Worm (Caenorhabditis elegans) whole organism, L1 larva: ENCODE results near the gene end-1.

Source experiments
- alr-1 ChIP-seq: fragments of 200-800 bp; sonication (Bioruptor generic); optimal IDR thresholded peaks from 2 replicates; lab custom pipeline; 2018; ENCODE audit warnings: borderline replicate concordance, mild to moderate bottlenecking, missing genetic modification characterization, missing compliant biosample characterization
- ceh-82 ChIP-seq, 3 experiments: fragments of 150-350 bp in 1 of 3; sonication (generic microtip) in 2 of 3; optimal IDR thresholded peaks; 2 replicates each; lab custom pipeline; 2014 to 2017; ENCODE audit warnings: missing biosample characterization in 3 of 3, missing genetic modification characterization in 3 of 3
- ceh-90 ChIP-seq: sonication (generic microtip); optimal IDR thresholded peaks from 2 replicates; lab custom pipeline; 2016; ENCODE audit warnings: missing genetic modification characterization, missing compliant biosample characterization
- lin-39 ChIP-seq: fragments of 150-350 bp; optimal IDR thresholded peaks from 2 replicates; lab custom pipeline; 2014; ENCODE audit warnings: missing biosample characterization, missing genetic modification reagents, missing genetic modification characterization
- mdl-1 ChIP-seq, 2 experiments: fragments of 150-350 bp; optimal IDR thresholded peaks; 2 replicates each; lab custom pipeline; 2014 to 2017; ENCODE audit warnings: missing biosample characterization in 2 of 2, missing genetic modification characterization in 2 of 2, inconsistent platforms in 1 of 2
- mep-1 ChIP-seq: fragments of 150-350 bp; optimal IDR thresholded peaks from 2 replicates; lab custom pipeline; 2014; ENCODE audit warnings: missing biosample characterization, missing genetic modification characterization
- nhr-237 ChIP-seq: fragments of 150-350 bp; optimal IDR thresholded peaks from 2 replicates; lab custom pipeline; 2014; ENCODE audit warnings: missing biosample characterization, missing genetic modification characterization
- pag-3 ChIP-seq: sonication (generic microtip); optimal IDR thresholded peaks from 2 replicates; lab custom pipeline; 2017; ENCODE audit warnings: missing genetic modification characterization, mild to moderate bottlenecking, missing compliant biosample characterization, antibody characterized with exemption, borderline replicate concordance; ENCODE audit not compliant: insufficient read depth
- pqm-1 ChIP-seq: sonication (generic microtip); optimal IDR thresholded peaks from 3 replicates; lab custom pipeline; 2017; ENCODE audit warnings: missing biosample characterization, missing genetic modification characterization
- zag-1 ChIP-seq: fragments of 150-350 bp; optimal IDR thresholded peaks from 2 replicates; lab custom pipeline; 2014; ENCODE audit warnings: missing biosample characterization, missing genetic modification characterization

- TF ChIP-seq nhr-237 = no peak
- no peak for TF ChIP-seq ceh-90 (tag; lab: Kevin White, UChicago)
- TF ChIP-seq pag-3 (tag; lab: Kevin White, UChicago) = no peak
- TF ChIP-seq ceh-82 (tag; optimal IDR thresholded peaks at IDR 0.05; lab: Kevin White, UChicago) = no peak
- TF ChIP-seq zag-1 (tag; lab: Kevin White, UChicago) = no peak
- no peak for TF ChIP-seq mdl-1 (tag; optimal IDR thresholded peaks at IDR 0.05; lab: Kevin White, UChicago)
- no peak for TF ChIP-seq mep-1 (tag; lab: Kevin White, UChicago)
- no peak for TF ChIP-seq pqm-1 (tag; lab: Kevin White, UChicago)
- no peak for TF ChIP-seq lin-39
- TF ChIP-seq alr-1 (tag; lab: Kevin White, UChicago) = no peak
Observed at ce11 chrV:14027384-14027783, 42.5 kb downstream of the end-1 start, which contains the start of gene T08G5.3.
